Fruit fly (Drosophila melanogaster) whole organism, adult: Measurements from ENCODE around the gene ddbt.
A peak's percentile ranks its signal among the peaks of the same experiment; 100 is the strongest.

Source experiments
- CG11617 ChIP-seq: fragments of 200-800 bp; sonication (Bioruptor generic); optimal IDR thresholded peaks from 2 replicates; lab custom pipeline; 2017; ENCODE audit warnings: mild to moderate bottlenecking, missing biosample characterization, missing genetic modification reagents, missing genetic modification characterization
- CG12768 ChIP-seq: fragments of 200-800 bp; sonication (Bioruptor generic); optimal IDR thresholded peaks from 2 replicates; lab custom pipeline; 2017; ENCODE audit warnings: missing biosample characterization, missing genetic modification characterization, mild to moderate bottlenecking, moderate library complexity, missing genetic modification reagents
- CG14711 ChIP-seq: fragments of 200-800 bp; sonication (Bioruptor generic); optimal IDR thresholded peaks from 2 replicates; lab custom pipeline; 2018; ENCODE audit warnings: missing biosample characterization, mild to moderate bottlenecking, missing genetic modification characterization, moderate library complexity
- CG1620 ChIP-seq: fragments of 200-800 bp; sonication (Bioruptor generic); optimal IDR thresholded peaks from 2 replicates; lab custom pipeline; 2016; ENCODE audit warnings: missing biosample characterization, missing genetic modification characterization
- CG33017 ChIP-seq: fragments of 200-800 bp; sonication (Bioruptor generic); optimal IDR thresholded peaks from 2 replicates; lab custom pipeline; 2018; ENCODE audit warnings: missing biosample characterization, mild to moderate bottlenecking, missing genetic modification characterization, moderate library complexity
- CG5204 ChIP-seq: fragments of 200-800 bp; sonication (Bioruptor generic); optimal IDR thresholded peaks from 2 replicates; lab custom pipeline; 2016; ENCODE audit warnings: missing biosample characterization, missing genetic modification characterization
- CG7045 ChIP-seq: fragments of 200-800 bp; sonication (Bioruptor generic); optimal IDR thresholded peaks from 2 replicates; lab custom pipeline; 2017; ENCODE audit warnings: missing biosample characterization, mild to moderate bottlenecking, missing genetic modification characterization
- CG7101 ChIP-seq: fragments of 200-800 bp; sonication (Bioruptor generic); optimal IDR thresholded peaks from 2 replicates; lab custom pipeline; 2018; ENCODE audit warnings: missing biosample characterization, mild to moderate bottlenecking, missing genetic modification characterization, moderate library complexity
- Clk ChIP-seq: fragments of 200-800 bp; sonication (Bioruptor generic); optimal IDR thresholded peaks from 2 replicates; lab custom pipeline; 2017; ENCODE audit warnings: missing biosample characterization, missing genetic modification characterization
- Crg-1 ChIP-seq: fragments of 200-800 bp; sonication (Bioruptor generic); optimal IDR thresholded peaks from 2 replicates; lab custom pipeline; 2016; ENCODE audit warnings: missing biosample characterization, missing genetic modification characterization
- Hr96 ChIP-seq: fragments of 200-800 bp; sonication (Bioruptor generic); optimal IDR thresholded peaks from 2 replicates; lab custom pipeline; 2016; ENCODE audit warnings: missing biosample characterization, missing genetic modification characterization
- Mnt ChIP-seq: fragments of 200-800 bp; sonication (Bioruptor generic); optimal IDR thresholded peaks from 2 replicates; lab custom pipeline; 2016; ENCODE audit warnings: missing biosample characterization, mild to moderate bottlenecking, missing genetic modification characterization
- bab1 ChIP-seq: fragments of 200-800 bp; sonication (Bioruptor generic); optimal IDR thresholded peaks from 3 replicates; lab custom pipeline; 2019; ENCODE audit warnings: missing biosample characterization, mild to moderate bottlenecking, missing genetic modification characterization, moderate library complexity
- cic ChIP-seq: fragments of 200-800 bp; sonication (Bioruptor generic); optimal IDR thresholded peaks from 2 replicates; lab custom pipeline; 2017; ENCODE audit warnings: missing biosample characterization, mild to moderate bottlenecking, missing genetic modification characterization, moderate library complexity
- cnc ChIP-seq, 2 experiments: fragments of >200 bp; optimal IDR thresholded peaks; 2 replicates each; lab custom pipeline; 2017
- kay ChIP-seq: fragments of 200-800 bp; sonication (Bioruptor generic); peaks from one replicate; lab custom pipeline; 2016; ENCODE audit warnings: missing biosample characterization, missing genetic modification characterization, borderline replicate concordance
- ovo ChIP-seq: fragments of 200-800 bp; sonication (Bioruptor generic); optimal IDR thresholded peaks from 2 replicates; lab custom pipeline; 2016; ENCODE audit warnings: missing biosample characterization, missing genetic modification characterization
- pad ChIP-seq: fragments of 200-800 bp; sonication (Bioruptor generic); optimal IDR thresholded peaks from 3 replicates; lab custom pipeline; 2017; ENCODE audit warnings: missing biosample characterization, missing genetic modification characterization, mild to moderate bottlenecking, moderate library complexity, missing genetic modification reagents
- tj ChIP-seq: fragments of 200-800 bp; sonication (Bioruptor generic); optimal IDR thresholded peaks from 3 replicates; lab custom pipeline; 2017; ENCODE audit warnings: missing biosample characterization, mild to moderate bottlenecking, missing genetic modification characterization, moderate library complexity
- toe ChIP-seq: fragments of 200-800 bp; sonication (Bioruptor generic); optimal IDR thresholded peaks from 2 replicates; lab custom pipeline; 2016; ENCODE audit warnings: missing biosample characterization, missing genetic modification characterization

Gene ddbt

dm6 chr3L:320010-320337 is 3.1 kb downstream of the ddbt start:
- TF ChIP-seq toe (GFP tag; lab: Kevin White, UChicago) (no peak), Clk (GFP tag; lab: Kevin White, UChicago) (no peak), Mnt (GFP tag; lab: Kevin White, UChicago) (no peak), kay (GFP tag; lab: Kevin White, UChicago) (no peak), CG14711 (tag; lab: Kevin White, UChicago) (no peak), CG12768 (GFP tag; lab: Kevin White, UChicago) (no peak)

DNA sequence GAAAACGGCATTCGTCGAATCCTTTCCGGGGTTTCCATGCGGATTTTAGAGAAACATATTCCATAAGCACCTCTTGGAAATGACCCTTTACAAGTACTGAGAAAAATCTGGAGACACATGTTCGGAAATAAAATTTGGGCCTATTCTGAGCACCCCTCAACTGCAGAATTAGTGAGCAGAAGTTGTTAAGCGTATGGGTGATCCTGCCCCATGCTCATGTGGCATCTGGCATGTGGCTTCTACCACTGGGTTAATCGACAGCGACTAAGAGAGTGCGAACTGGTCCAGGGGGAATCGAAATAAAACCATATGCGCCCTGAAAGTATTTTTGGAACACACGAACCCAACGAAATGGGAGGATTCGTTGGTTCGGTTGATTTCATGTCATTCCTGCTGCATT is 3.9 kb downstream of the ddbt start:
- TF ChIP-seq ovo (GFP tag; lab: Kevin White, UChicago), result no peak
- TF ChIP-seq cic (GFP tag; lab: Kevin White, UChicago), result no peak

- TF ChIP-seq ovo (GFP tag; lab: Kevin White, UChicago) (no peak), Crg-1 (no peak), CG14711 (tag; lab: Kevin White, UChicago) (no peak), cnc (optimal IDR thresholded peaks at IDR 0.05; lab: Kevin White, UChicago) (no peak), CG7101 (no peak), tj (no peak), Hr96 (no peak), bab1 (GFP tag; lab: Kevin White, UChicago) (no peak), CG7045 (no peak), cic (GFP tag; lab: Kevin White, UChicago) (no peak), toe (GFP tag; lab: Kevin White, UChicago) (no peak), Mnt (GFP tag; lab: Kevin White, UChicago) (no peak), pad (no peak), Clk (GFP tag; lab: Kevin White, UChicago) (no peak)
These were observed 4.6 kb downstream of the ddbt start for dm6 chr3L:321495-321894.

- TF ChIP-seq CG5204 (no peak), CG14711 (tag; lab: Kevin White, UChicago) (peak; percentile 12), ovo (GFP tag; lab: Kevin White, UChicago) (no peak), CG7101 (peak; percentile 9), toe (GFP tag; lab: Kevin White, UChicago) (no peak), cic (GFP tag; lab: Kevin White, UChicago) (no peak), tj (no peak), Hr96 (no peak), CG1620 (GFP tag; lab: Kevin White, UChicago) (peak; percentile 17), kay (GFP tag; lab: Kevin White, UChicago) (no peak), Crg-1 (no peak), CG7045 (no peak), CG11617 (GFP tag; lab: Kevin White, UChicago) (no peak), CG12768 (GFP tag; lab: Kevin White, UChicago) (no peak), Clk (GFP tag; lab: Kevin White, UChicago) (no peak), CG33017 (tag; lab: Kevin White, UChicago) (no peak), cnc (optimal IDR thresholded peaks at IDR 0.05; lab: Kevin White, UChicago) (no peak), bab1 (GFP tag; lab: Kevin White, UChicago) (peak; percentile 23), Mnt (GFP tag; lab: Kevin White, UChicago) (peak; percentile 98), pad (peak; percentile 13)
These were observed 7.6 kb downstream of the ddbt start, which contains the start of gene CG32344 for dm6 chr3L:324486-324885. Gene CG32344, minus strand, starts transcription at chr3L:324720.

- TF ChIP-seq CG14711 (tag; lab: Kevin White, UChicago) (no peak), Mnt (GFP tag; lab: Kevin White, UChicago) (no peak), CG7101 (peak; percentile 24), Crg-1 (no peak), pad (peak; percentile 7), bab1 (GFP tag; lab: Kevin White, UChicago) (peak; percentile 1), CG12768 (GFP tag; lab: Kevin White, UChicago) (no peak), ovo (GFP tag; lab: Kevin White, UChicago) (no peak)
These were observed 10.9 kb downstream of the ddbt start, which contains the start of the genes Atac3 and Ptpmeg for dm6 chr3L:327833-328232. Gene Atac3, minus strand, starts transcription at chr3L:327992. Gene Ptpmeg, plus strand, starts transcription at chr3L:328097.

DNA sequence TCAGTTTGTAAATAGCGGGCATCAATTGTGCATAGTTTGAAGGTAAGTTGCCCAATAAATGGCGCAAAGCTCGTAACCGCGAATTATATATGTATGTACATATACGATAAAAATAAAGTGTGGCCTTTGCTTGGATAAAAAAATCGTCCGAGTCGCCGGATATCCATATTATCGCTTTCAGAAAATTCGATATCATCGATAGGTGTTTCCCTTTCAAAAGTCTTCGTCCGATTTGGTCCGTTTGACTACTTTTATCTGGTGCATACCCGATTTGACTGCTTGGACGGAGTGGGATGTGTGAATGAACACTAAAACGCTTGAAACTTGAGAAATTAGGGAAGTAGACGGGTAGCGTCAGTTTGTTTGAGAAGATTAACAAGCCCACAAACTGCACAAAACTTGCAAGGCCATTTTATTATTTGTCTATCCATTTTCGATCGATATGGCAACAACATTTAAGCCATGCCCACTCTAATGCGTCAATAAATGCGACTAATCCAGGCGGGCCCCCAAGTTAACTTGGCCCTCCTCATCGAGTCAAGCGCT is 12.3 kb downstream of the ddbt start:
- TF ChIP-seq CG11617 (GFP tag; lab: Kevin White, UChicago), result no peak
- no peak for TF ChIP-seq CG5204
- TF ChIP-seq Hr96, result no peak
- no peak for TF ChIP-seq cic (GFP tag; lab: Kevin White, UChicago)
- no peak for TF ChIP-seq bab1 (GFP tag; lab: Kevin White, UChicago)
- no peak for TF ChIP-seq pad
- TF ChIP-seq tj, result no peak
- no peak for TF ChIP-seq Crg-1
- TF ChIP-seq CG7101, result no peak
- TF ChIP-seq CG1620 (GFP tag; lab: Kevin White, UChicago), result no peak
- no peak for TF ChIP-seq CG7045
- TF ChIP-seq Clk (GFP tag; lab: Kevin White, UChicago), result no peak
- no peak for TF ChIP-seq CG14711 (tag; lab: Kevin White, UChicago)
- no peak for TF ChIP-seq kay (GFP tag; lab: Kevin White, UChicago)
- no peak for TF ChIP-seq cnc (optimal IDR thresholded peaks at IDR 0.05; lab: Kevin White, UChicago)
- TF ChIP-seq CG33017 (tag; lab: Kevin White, UChicago), result no peak
- TF ChIP-seq CG12768 (GFP tag; lab: Kevin White, UChicago), result no peak
- TF ChIP-seq ovo (GFP tag; lab: Kevin White, UChicago), result no peak
- no peak for TF ChIP-seq Mnt (GFP tag; lab: Kevin White, UChicago)
